Worm (Caenorhabditis elegans) whole organism, late embryonic: ENCODE measurements around the gene F10E9.10.

ENCODE experiments used
- C08G9.2 ChIP-seq: sonication (generic microtip); optimal IDR thresholded peaks from 2 replicates; lab custom pipeline; 2016; ENCODE audit warnings: mild to moderate bottlenecking, missing genetic modification characterization, moderate library complexity, missing compliant biosample characterization
- C38D4.7 ChIP-seq: fragments of 200-800 bp; sonication (Bioruptor generic); optimal IDR thresholded peaks from 2 replicates; lab custom pipeline; 2018; ENCODE audit warnings: mild to moderate bottlenecking, missing genetic modification characterization, moderate library complexity, missing compliant biosample characterization
- F13H6.1 ChIP-seq: sonication (generic microtip); optimal IDR thresholded peaks from 2 replicates; lab custom pipeline; 2016; ENCODE audit warnings: missing genetic modification characterization, missing compliant biosample characterization
- K02D7.2 ChIP-seq: sonication (generic microtip); optimal IDR thresholded peaks from 2 replicates; lab custom pipeline; 2017; ENCODE audit warnings: mild to moderate bottlenecking, missing genetic modification characterization, missing compliant biosample characterization
- ahr-1 ChIP-seq: sonication (generic microtip); optimal IDR thresholded peaks from 2 replicates; lab custom pipeline; 2016; ENCODE audit warnings: missing genetic modification characterization, missing compliant biosample characterization
- ama-1 ChIP-seq: fragments of 150-350 bp; optimal IDR thresholded peaks from 2 replicates; lab custom pipeline; 2014
- ceh-14 ChIP-seq: sonication (generic microtip); optimal IDR thresholded peaks from 2 replicates; lab custom pipeline; 2016; ENCODE audit warnings: missing genotype, missing genetic modification characterization, missing compliant biosample characterization
- ceh-18 ChIP-seq: sonication (generic microtip); optimal IDR thresholded peaks from 2 replicates; lab custom pipeline; 2016; ENCODE audit warnings: missing genetic modification characterization, missing compliant biosample characterization
- ceh-19 ChIP-seq: fragments of 200-800 bp; sonication (Bioruptor generic); optimal IDR thresholded peaks from 2 replicates; lab custom pipeline; 2018; ENCODE audit warnings: mild to moderate bottlenecking, missing genetic modification characterization, missing compliant biosample characterization
- ceh-2 ChIP-seq: sonication (generic microtip); optimal IDR thresholded peaks from 2 replicates; lab custom pipeline; 2016; ENCODE audit warnings: missing genotype, missing genetic modification characterization, missing compliant biosample characterization
- ceh-24 ChIP-seq: sonication (generic microtip); optimal IDR thresholded peaks from 2 replicates; lab custom pipeline; 2016; ENCODE audit warnings: mild to moderate bottlenecking, missing genetic modification characterization, missing compliant biosample characterization
- ceh-31 ChIP-seq: sonication (generic microtip); optimal IDR thresholded peaks from 2 replicates; lab custom pipeline; 2016; ENCODE audit warnings: missing genetic modification characterization, missing compliant biosample characterization
- ceh-45 ChIP-seq: fragments of 200-800 bp; sonication (Bioruptor generic); IDR thresholded peaks from 2 replicates; pipeline ENCODE4 v1.3.6; 2022; ENCODE audit warnings: missing genetic modification reagents, missing genetic modification characterization, missing compliant biosample characterization
- ceh-6 ChIP-seq: fragments of 200-800 bp; sonication (Bioruptor generic); optimal IDR thresholded peaks from 2 replicates; lab custom pipeline; 2018; ENCODE audit warnings: mild to moderate bottlenecking, missing genetic modification characterization, missing compliant biosample characterization
- dve-1 ChIP-seq: sonication (generic microtip); optimal IDR thresholded peaks from 2 replicates; lab custom pipeline; 2017; ENCODE audit warnings: antibody characterized with exemption, mild to moderate bottlenecking, missing genetic modification characterization, missing compliant biosample characterization
- elt-2 ChIP-seq: sonication (generic microtip); optimal IDR thresholded peaks from 2 replicates; lab custom pipeline; 2016; ENCODE audit warnings: missing genetic modification reagents, missing genetic modification characterization, missing compliant biosample characterization
- ets-4 ChIP-seq: sonication (generic microtip); optimal IDR thresholded peaks from 2 replicates; lab custom pipeline; 2016; ENCODE audit warnings: missing genetic modification characterization, missing compliant biosample characterization
- fkh-6 ChIP-seq: sonication (generic microtip); optimal IDR thresholded peaks from 2 replicates; lab custom pipeline; 2016; ENCODE audit warnings: missing genetic modification characterization, missing compliant biosample characterization
- gmeb-2 ChIP-seq: sonication (generic microtip); optimal IDR thresholded peaks from 2 replicates; lab custom pipeline; 2016; ENCODE audit warnings: missing genetic modification characterization, inconsistent platforms, missing compliant biosample characterization
- hlh-13 ChIP-seq: fragments of 200-800 bp; sonication (Bioruptor generic); optimal IDR thresholded peaks from 2 replicates; lab custom pipeline; 2018; ENCODE audit warnings: mild to moderate bottlenecking, missing genetic modification characterization, missing compliant biosample characterization
- hlh-8 ChIP-seq: sonication (generic microtip); optimal IDR thresholded peaks from 2 replicates; lab custom pipeline; 2016; ENCODE audit warnings: missing genotype, missing genetic modification characterization, missing compliant biosample characterization
- lin-11 ChIP-seq: fragments of 200-800 bp; sonication (Bioruptor generic); optimal IDR thresholded peaks from 2 replicates; lab custom pipeline; 2018; ENCODE audit warnings: mild to moderate bottlenecking, missing genetic modification characterization, missing compliant biosample characterization
- madf-2 ChIP-seq: sonication (generic microtip); optimal IDR thresholded peaks from 2 replicates; lab custom pipeline; 2017; ENCODE audit warnings: missing genetic modification characterization, missing compliant biosample characterization
- mec-3 ChIP-seq: sonication (generic microtip); optimal IDR thresholded peaks from 2 replicates; lab custom pipeline; 2016; ENCODE audit warnings: borderline replicate concordance, missing genetic modification characterization, missing compliant biosample characterization
- nhr-232 ChIP-seq: sonication (generic microtip); optimal IDR thresholded peaks from 2 replicates; lab custom pipeline; 2016; ENCODE audit warnings: missing genetic modification characterization, missing compliant biosample characterization
- npax-4 ChIP-seq: sonication (generic microtip); optimal IDR thresholded peaks from 2 replicates; lab custom pipeline; 2016; ENCODE audit warnings: missing genetic modification characterization, missing compliant biosample characterization
- odd-2 ChIP-seq: sonication (generic microtip); optimal IDR thresholded peaks from 2 replicates; lab custom pipeline; 2017; ENCODE audit warnings: antibody characterized with exemption, mild to moderate bottlenecking, missing genetic modification characterization, missing compliant biosample characterization
- pag-3 ChIP-seq: sonication (generic microtip); optimal IDR thresholded peaks from 2 replicates; lab custom pipeline; 2016; ENCODE audit warnings: missing compliant biosample characterization, missing genetic modification characterization, borderline replicate concordance
- pax-1 ChIP-seq: fragments of 150-350 bp; optimal IDR thresholded peaks from 2 replicates; lab custom pipeline; 2014; ENCODE audit warnings: missing biosample characterization, missing genetic modification characterization
- pqm-1 ChIP-seq: sonication (generic microtip); optimal IDR thresholded peaks from 2 replicates; lab custom pipeline; 2016; ENCODE audit warnings: missing genetic modification characterization, missing compliant biosample characterization
- ref-2 ChIP-seq: sonication (generic microtip); optimal IDR thresholded peaks from 2 replicates; lab custom pipeline; 2016; ENCODE audit warnings: missing genetic modification characterization, missing compliant biosample characterization
- sox-2 ChIP-seq: fragments of 200-800 bp; sonication (Bioruptor generic); IDR thresholded peaks from 2 replicates; pipeline ENCODE4 v1.3.6; 2022; ENCODE audit warnings: missing genetic modification reagents, missing genetic modification characterization, missing compliant biosample characterization
- syd-9 ChIP-seq: sonication (generic microtip); optimal IDR thresholded peaks from 2 replicates; lab custom pipeline; 2016; ENCODE audit warnings: mild to moderate bottlenecking, missing genetic modification characterization, moderate library complexity, missing compliant biosample characterization
- tbx-7 ChIP-seq: sonication (generic microtip); optimal IDR thresholded peaks from 2 replicates; lab custom pipeline; 2016; ENCODE audit warnings: missing genotype, missing genetic modification characterization, missing compliant biosample characterization
- unc-42 ChIP-seq: sonication (generic microtip); optimal IDR thresholded peaks from 2 replicates; lab custom pipeline; 2016; ENCODE audit warnings: missing genotype, missing genetic modification characterization, missing compliant biosample characterization
- unc-55 ChIP-seq: sonication (generic microtip); optimal IDR thresholded peaks from 2 replicates; lab custom pipeline; 2017; ENCODE audit warnings: missing biosample characterization, missing genetic modification reagents, missing genetic modification characterization
- unc-86 ChIP-seq: sonication (generic microtip); optimal IDR thresholded peaks from 2 replicates; lab custom pipeline; 2016; ENCODE audit warnings: missing genetic modification characterization, missing compliant biosample characterization
- ztf-16 ChIP-seq: sonication (generic microtip); optimal IDR thresholded peaks from 2 replicates; lab custom pipeline; 2017; ENCODE audit warnings: missing genetic modification characterization, missing compliant biosample characterization

Gene F10E9.10

ce11 chrIII:8286824-8287223, 33.3 kb downstream of the F10E9.10 start:
- TF ChIP-seq hlh-13 (GFP tag; lab: Kevin White, UChicago) (no peak), ref-2 (tag; lab: Kevin White, UChicago) (no peak), madf-2 (tag; lab: Kevin White, UChicago) (no peak), ceh-24 (no peak), tbx-7 (tag; lab: Kevin White, UChicago) (no peak), unc-86 (tag; lab: Kevin White, UChicago) (no peak), ets-4 (tag; lab: Kevin White, UChicago) (no peak), dve-1 (tag; lab: Kevin White, UChicago) (no peak), C08G9.2 (no peak)

- peak; percentile 61 for TF ChIP-seq unc-42 (tag; lab: Kevin White, UChicago)
- no peak for TF ChIP-seq K02D7.2 (tag; lab: Kevin White, UChicago)
- no peak for TF ChIP-seq nhr-232 (tag; lab: Kevin White, UChicago)
- TF ChIP-seq ceh-14 (tag; lab: Kevin White, UChicago), result no peak
- TF ChIP-seq elt-2, result no peak
- TF ChIP-seq F13H6.1 (tag; lab: Kevin White, UChicago), result no peak
These were observed 34.1 kb downstream of the F10E9.10 start for ce11 chrIII:8286003-8286402.

- no peak for TF ChIP-seq npax-4 (tag; lab: Kevin White, UChicago)
- TF ChIP-seq ceh-45 (GFP tag; lab: Robert Waterston, UW), result no peak
- no peak for TF ChIP-seq ceh-31 (tag; lab: Kevin White, UChicago)
- no peak for TF ChIP-seq pqm-1
- no peak for TF ChIP-seq sox-2 (GFP tag; lab: Robert Waterston, UW)
These were observed 36.6 kb downstream of the F10E9.10 start for ce11 chrIII:8283525-8283924.

ce11 chrIII:8281310-8281709, 38.8 kb downstream of the F10E9.10 start:
- TF ChIP-seq ztf-16, result no peak
- no peak for TF ChIP-seq ceh-2 (tag; lab: Kevin White, UChicago)
- TF ChIP-seq lin-11 (tag; lab: Kevin White, UChicago), result no peak
- no peak for TF ChIP-seq pag-3 (tag; lab: Kevin White, UChicago)
- no peak for TF ChIP-seq gmeb-2 (tag; lab: Kevin White, UChicago)

ce11 chrIII:8280352-8280751, 39.7 kb downstream of the F10E9.10 start:
- TF ChIP-seq hlh-8 (no peak), ahr-1 (tag; lab: Kevin White, UChicago) (no peak), C38D4.7 (GFP tag; lab: Kevin White, UChicago) (no peak), unc-86 (tag; lab: Kevin White, UChicago) (no peak), ceh-31 (tag; lab: Kevin White, UChicago) (peak; percentile 11), ceh-18 (tag; lab: Kevin White, UChicago) (no peak), mec-3 (no peak)

ce11 chrIII:8279567-8279966, 40.5 kb downstream of the F10E9.10 start:
- TF ChIP-seq ceh-19, result no peak
- no peak for TF ChIP-seq hlh-13 (GFP tag; lab: Kevin White, UChicago)
- TF ChIP-seq F13H6.1 (tag; lab: Kevin White, UChicago), result no peak
- TF ChIP-seq unc-42 (tag; lab: Kevin White, UChicago), result peak; percentile 55
- TF ChIP-seq ref-2 (tag; lab: Kevin White, UChicago), result no peak
- TF ChIP-seq pax-1 (tag; lab: Kevin White, UChicago), result no peak
- TF ChIP-seq odd-2, result no peak
- no peak for TF ChIP-seq unc-86 (tag; lab: Kevin White, UChicago)
- TF ChIP-seq elt-2, result peak; percentile 21
- TF ChIP-seq ama-1 (lab: Kevin White, UChicago), result no peak
- TF ChIP-seq fkh-6, result no peak
- no peak for TF ChIP-seq ceh-6 (GFP tag; lab: Kevin White, UChicago)
- TF ChIP-seq unc-55 (GFP tag; lab: Kevin White, UChicago), result peak; percentile 19
- no peak for TF ChIP-seq K02D7.2 (tag; lab: Kevin White, UChicago)
- no peak for TF ChIP-seq syd-9 (tag; lab: Kevin White, UChicago)
- no peak for TF ChIP-seq ceh-14 (tag; lab: Kevin White, UChicago)
- TF ChIP-seq, all 69 proteins: peak for 3
